Fruit fly (Drosophila melanogaster): Measurements from ENCODE around the gene CG5151.

- TF ChIP-seq EcR (GFP tag; optimal IDR thresholded peaks at IDR 0.05) (no peak), psq (optimal IDR thresholded peaks at IDR 0.05) (no peak), CG8478 (optimal IDR thresholded peaks at IDR 0.05) (no peak), usp (GFP tag; optimal IDR thresholded peaks at IDR 0.05) (no peak)
Measured at dm6 chr3L:16160073-16160398, 4.5 kb downstream of the CG5151 start.
